Fruit fly (Drosophila melanogaster) whole organism, embryonic: ENCODE data around the gene mRpS11.
A peak's percentile ranks its signal among the peaks of the same experiment; 100 is the strongest.

Experiments
- Abd-B ChIP-seq: fragments of 200-800 bp; sonication (Bioruptor generic); optimal IDR thresholded peaks from 2 replicates; lab custom pipeline; 2018; ENCODE audit warnings: missing biosample characterization, mild to moderate bottlenecking, missing genetic modification characterization, moderate library complexity
- Awh ChIP-seq: fragments of 200-800 bp; sonication (Bioruptor generic); IDR thresholded peaks from 2 replicates; pipeline ENCODE4, ENCODE4 v1.3.6; 2022; ENCODE audit warnings: missing biosample characterization, missing genetic modification characterization
- CG11247 ChIP-seq: fragments of 200-800 bp; sonication (Bioruptor generic); IDR thresholded peaks from 2 replicates; pipeline ENCODE4 v1.3.6; 2022; ENCODE audit warnings: missing biosample characterization, missing genetic modification characterization
- CG11695 ChIP-seq: fragments of 200-800 bp; sonication (Bioruptor generic); IDR thresholded peaks from 3 replicates; pipeline ENCODE4 v1.3.6; 2022; ENCODE audit warnings: missing biosample characterization, missing genetic modification characterization
- CG16813 ChIP-seq: fragments of 200-800 bp; sonication (Bioruptor generic); IDR thresholded peaks from 3 replicates; pipeline ENCODE4 v1.3.6; 2022; ENCODE audit warnings: missing biosample characterization, missing genetic modification characterization; ENCODE audit not compliant: partially characterized antibody
- CG17912 ChIP-seq: fragments of 200-800 bp; sonication (Bioruptor generic); optimal IDR thresholded peaks from 2 replicates; lab custom pipeline; 2018; ENCODE audit warnings: missing biosample characterization, mild to moderate bottlenecking, missing genetic modification characterization
- CG18011 ChIP-seq: fragments of 200-800 bp; sonication (Bioruptor generic); optimal IDR thresholded peaks from 2 replicates; lab custom pipeline; 2017; ENCODE audit warnings: missing biosample characterization, missing genetic modification characterization, mild to moderate bottlenecking, moderate library complexity, missing genotype
- CG2712 ChIP-seq: fragments of 200-800 bp; optimal IDR thresholded peaks from 3 replicates; lab custom pipeline; 2019; ENCODE audit warnings: missing biosample characterization, mild to moderate bottlenecking, missing genetic modification characterization, moderate library complexity
- CHES-1-like ChIP-seq: fragments of 200-800 bp; sonication (Bioruptor generic); optimal IDR thresholded peaks from 2 replicates; lab custom pipeline; 2016; ENCODE audit warnings: missing biosample characterization, missing genetic modification characterization
- Dref ChIP-seq: fragments of 200-800 bp; sonication (Bioruptor generic); IDR thresholded peaks from 2 replicates; pipeline ENCODE4 v1.3.6; 2022; ENCODE audit warnings: missing biosample characterization, missing genetic modification characterization
- Hmr ChIP-seq: fragments of 200-800 bp; sonication (Bioruptor generic); optimal IDR thresholded peaks from 3 replicates; lab custom pipeline; 2017; ENCODE audit warnings: mild to moderate bottlenecking, missing biosample characterization, missing genetic modification reagents, missing genetic modification characterization
- Hr3 ChIP-seq: fragments of 200-800 bp; sonication (Bioruptor generic); optimal IDR thresholded peaks from 3 replicates; lab custom pipeline; 2016; ENCODE audit warnings: missing biosample characterization, missing genetic modification characterization
- MTF-1 ChIP-seq: fragments of 200-800 bp; sonication (Bioruptor generic); optimal IDR thresholded peaks from 2 replicates; lab custom pipeline; 2018; ENCODE audit warnings: missing biosample characterization, mild to moderate bottlenecking, missing genetic modification characterization, borderline replicate concordance
- Meics ChIP-seq: fragments of 200-800 bp; sonication (Bioruptor generic); optimal IDR thresholded peaks from 2 replicates; lab custom pipeline; 2017; ENCODE audit warnings: missing biosample characterization, mild to moderate bottlenecking, missing genetic modification characterization
- NfI ChIP-seq: fragments of 200-800 bp; sonication (Bioruptor generic); optimal IDR thresholded peaks from 3 replicates; lab custom pipeline; 2018; ENCODE audit warnings: missing biosample characterization, mild to moderate bottlenecking, missing genetic modification characterization, moderate library complexity
- Oaz ChIP-seq: fragments of 200-800 bp; sonication (Bioruptor generic); IDR thresholded peaks from 2 replicates; pipeline ENCODE4 v1.3.6; 2022; ENCODE audit warnings: missing biosample characterization, missing genetic modification characterization
- Ravus ChIP-seq: fragments of 200-800 bp; sonication (Bioruptor generic); IDR thresholded peaks from 2 replicates; pipeline ENCODE4 v1.3.6; 2022; ENCODE audit warnings: missing biosample characterization, missing genetic modification characterization
- Taf1 ChIP-seq: fragments of 200-800 bp; sonication (Bioruptor generic); IDR thresholded peaks from 2 replicates; pipeline ENCODE4 v1.3.6; 2022; ENCODE audit warnings: missing biosample characterization, missing genetic modification characterization
- Tbp ChIP-seq: fragments of >200 bp; optimal IDR thresholded peaks from 2 replicates; lab custom pipeline; 2018; ENCODE audit warnings: missing biosample characterization, missing genetic modification characterization
- Trl ChIP-seq, 3 experiments: fragments of >200 bp in 2 of 3; fragments of 200-800 bp in 1 of 3; sonication (Bioruptor generic) in 1 of 3; optimal IDR thresholded peaks; 2 replicates in 1 of 3; 3 replicates in 2 of 3; lab custom pipeline; 2016 to 2017; ENCODE audit warnings: missing biosample characterization in 1 of 3, missing genetic modification characterization in 1 of 3
- Usf ChIP-seq: fragments of 200-800 bp; sonication (Bioruptor generic); optimal IDR thresholded peaks from 2 replicates; lab custom pipeline; 2017; ENCODE audit warnings: missing genotype, missing biosample characterization, missing genetic modification characterization
- abd-A ChIP-seq: fragments of 200-800 bp; sonication (Bioruptor generic); optimal IDR thresholded peaks from 3 replicates; lab custom pipeline; 2019; ENCODE audit warnings: missing biosample characterization, mild to moderate bottlenecking, missing genetic modification characterization, moderate library complexity
- cad ChIP-seq: fragments of >200 bp; optimal IDR thresholded peaks from 2 replicates; lab custom pipeline; 2017; ENCODE audit warnings: missing biosample characterization, missing genetic modification characterization
- caup ChIP-seq: fragments of 200-800 bp; sonication (Bioruptor generic); optimal IDR thresholded peaks from 3 replicates; lab custom pipeline; 2017; ENCODE audit warnings: missing biosample characterization, mild to moderate bottlenecking, missing genetic modification characterization, moderate library complexity; ENCODE audit not compliant: severe bottlenecking
- ci ChIP-seq: fragments of 200-800 bp; sonication (Bioruptor generic); IDR thresholded peaks from 3 replicates; pipeline ENCODE4 v1.3.6; 2022; ENCODE audit warnings: missing biosample characterization, missing genetic modification characterization
- crp ChIP-seq, 2 experiments: fragments of 200-800 bp; sonication (Bioruptor generic); optimal IDR thresholded peaks; 2 replicates in 1 of 2; 3 replicates in 1 of 2; lab custom pipeline; 2017; ENCODE audit warnings: missing biosample characterization in 2 of 2, missing genetic modification characterization in 2 of 2, mild to moderate bottlenecking in 1 of 2, moderate library complexity in 1 of 2
- dmrt99B ChIP-seq: fragments of 200-800 bp; sonication (Bioruptor generic); optimal IDR thresholded peaks from 2 replicates; lab custom pipeline; 2018; ENCODE audit warnings: missing biosample characterization, mild to moderate bottlenecking, missing genetic modification characterization, moderate library complexity
- dysf ChIP-seq: fragments of 200-800 bp; sonication (Bioruptor generic); IDR thresholded peaks from 3 replicates; pipeline ENCODE4 v1.3.6; 2022; ENCODE audit warnings: missing biosample characterization, missing genetic modification characterization
- eyg ChIP-seq: fragments of 200-800 bp; sonication (Bioruptor generic); optimal IDR thresholded peaks from 3 replicates; lab custom pipeline; 2016; ENCODE audit warnings: missing biosample characterization, missing genetic modification characterization
- gce ChIP-seq: fragments of 200-800 bp; sonication (Bioruptor generic); IDR thresholded peaks from 3 replicates; pipeline ENCODE4 v1.3.6; 2022; ENCODE audit warnings: missing biosample characterization, missing genetic modification characterization
- gro ChIP-seq: fragments of 200-800 bp; sonication (Bioruptor generic); optimal IDR thresholded peaks from 2 replicates; lab custom pipeline; 2016; ENCODE audit warnings: missing biosample characterization, missing genetic modification characterization
- h ChIP-seq: fragments of >200 bp; optimal IDR thresholded peaks from 2 replicates; lab custom pipeline; 2017
- hb ChIP-seq: fragments of 200-800 bp; sonication (Bioruptor generic); IDR thresholded peaks from 3 replicates; pipeline ENCODE4 v1.3.6; 2022; ENCODE audit warnings: missing biosample characterization, missing genetic modification characterization; ENCODE audit not compliant: partially characterized antibody
- hkb ChIP-seq, 2 experiments: fragments of 200-800 bp in 1 of 2; fragments of >200 bp in 1 of 2; sonication (Bioruptor generic) in 1 of 2; IDR thresholded peaks in 1 of 2; optimal IDR thresholded peaks in 1 of 2; 2 replicates each; pipeline versions ENCODE4 v1.3.6 to Lab custom; 2017 to 2022; ENCODE audit warnings: missing biosample characterization in 1 of 2, missing genetic modification characterization in 1 of 2
- kni ChIP-seq: fragments of 200-800 bp; sonication (Bioruptor generic); optimal IDR thresholded peaks from 3 replicates; lab custom pipeline; 2017; ENCODE audit warnings: mild to moderate bottlenecking, missing biosample characterization, missing genetic modification reagents, missing genetic modification characterization
- lov ChIP-seq, 2 experiments: fragments of 200-800 bp in 1 of 2; fragments of >200 bp in 1 of 2; sonication (Bioruptor generic) in 1 of 2; IDR thresholded peaks in 1 of 2; optimal IDR thresholded peaks in 1 of 2; 2 replicates in 1 of 2; 3 replicates in 1 of 2; pipeline versions ENCODE4 v1.3.6 to Lab custom; 2017 to 2022; ENCODE audit warnings: missing biosample characterization in 1 of 2, missing genetic modification characterization in 1 of 2
- onecut ChIP-seq: fragments of 200-800 bp; sonication (Bioruptor generic); IDR thresholded peaks from 2 replicates; pipeline ENCODE4 v1.3.6; 2022; ENCODE audit warnings: missing biosample characterization, missing genetic modification characterization
- otp ChIP-seq: fragments of 200-800 bp; sonication (Bioruptor generic); IDR thresholded peaks from 3 replicates; pipeline ENCODE4, ENCODE4 v1.3.6; 2022; ENCODE audit warnings: missing biosample characterization, missing genetic modification characterization
- peb ChIP-seq: fragments of 200-800 bp; sonication (Bioruptor generic); IDR thresholded peaks from 2 replicates; pipeline ENCODE4 v1.3.6; 2022; ENCODE audit warnings: missing biosample characterization, missing genetic modification characterization
- psq ChIP-seq: fragments of 200-800 bp; sonication (Bioruptor generic); optimal IDR thresholded peaks from 2 replicates; lab custom pipeline; 2017; ENCODE audit warnings: missing biosample characterization, missing genetic modification characterization
- pzg ChIP-seq: fragments of 200-800 bp; sonication (Bioruptor generic); optimal IDR thresholded peaks from 3 replicates; lab custom pipeline; 2018; ENCODE audit warnings: missing biosample characterization, mild to moderate bottlenecking, missing genetic modification characterization, moderate library complexity
- sna ChIP-seq: fragments of 200-800 bp; sonication (Bioruptor generic); IDR thresholded peaks from 2 replicates; pipeline ENCODE4 v1.3.6; 2022; ENCODE audit warnings: missing biosample characterization, missing genetic modification characterization; ENCODE audit not compliant: partially characterized antibody
- sqz ChIP-seq: fragments of 200-800 bp; sonication (Bioruptor generic); optimal IDR thresholded peaks from 3 replicates; lab custom pipeline; 2018; ENCODE audit warnings: missing biosample characterization, mild to moderate bottlenecking, missing genetic modification characterization
- trh ChIP-seq: fragments of 200-800 bp; sonication (Bioruptor generic); optimal IDR thresholded peaks from 2 replicates; lab custom pipeline; 2016; ENCODE audit warnings: missing biosample characterization, missing genetic modification characterization
- ttk ChIP-seq: fragments of 200-800 bp; sonication (Bioruptor generic); IDR thresholded peaks from 2 replicates; pipeline ENCODE4 v2.1.2; 2022; ENCODE audit warnings: missing biosample characterization, missing genetic modification characterization

mRpS11 gene

dm6 chr3R:17052465-17053149 lies 19.9 kb upstream of the mRpS11 start (continued):
- no peak for TF ChIP-seq caup
- TF ChIP-seq, all 482 proteins: peak for 132

- no peak for TF ChIP-seq CG11247 (GFP tag; lab: Robert Waterston, UW)
- TF ChIP-seq otp (GFP tag; lab: Robert Waterston, UW), result 0 out of 3 replicates have a peak, but pooled peaks have one; percentile 37
- TF ChIP-seq Abd-B (GFP tag; lab: Kevin White, UChicago), result no peak
- no peak for TF ChIP-seq CG16813 (GFP tag; lab: Robert Waterston, UW)
- no peak for TF ChIP-seq Hr3 (GFP tag; lab: Kevin White, UChicago)
- TF ChIP-seq psq (GFP tag; lab: Kevin White, UChicago), result no peak
- no peak for TF ChIP-seq CG18011 (GFP tag; lab: Kevin White, UChicago)
- TF ChIP-seq Dref (GFP tag; lab: Robert Waterston, UW), result no peak
- TF ChIP-seq Hmr (GFP tag; lab: Kevin White, UChicago), result peak; percentile 48
- TF ChIP-seq CG17912, result no peak
- TF ChIP-seq sna (GFP tag; lab: Robert Waterston, UW), result 0 out of 2 replicates have a peak, but pooled peaks have one; percentile 24
- TF ChIP-seq hb, result no peak
- no peak for TF ChIP-seq h (lab: Kevin White, UChicago)
- TF ChIP-seq kni (GFP tag; lab: Kevin White, UChicago), result peak; percentile 41
- TF ChIP-seq Trl (optimal IDR thresholded peaks at IDR 0.05; lab: Kevin White, UChicago), result peak; percentile 99 to 100
- TF ChIP-seq Trl (GFP tag; optimal IDR thresholded peaks at IDR 0.05; lab: Kevin White, UChicago), result peak; percentile 77
- no peak for TF ChIP-seq NfI
- TF ChIP-seq ttk, result no peak
- TF ChIP-seq sqz, result peak; percentile 34
- no peak for TF ChIP-seq Usf
- peak; percentile 44 for TF ChIP-seq pzg (GFP tag; lab: Kevin White, UChicago)
- TF ChIP-seq CG11695, result no peak
- peak; percentile 19 for TF ChIP-seq dmrt99B
- no peak for TF ChIP-seq cad (GFP tag; lab: Kevin White, UChicago)
- TF ChIP-seq gro, result no peak
- TF ChIP-seq Awh (GFP tag; lab: Robert Waterston, UW), result no peak
- no peak for TF ChIP-seq eyg (GFP tag; lab: Kevin White, UChicago)
- TF ChIP-seq ci (GFP tag; lab: Robert Waterston, UW), result peak; percentile 46; the same call in 1 of the 3 replicates
- TF ChIP-seq abd-A (tag; lab: Kevin White, UChicago), result peak; percentile 67
- TF ChIP-seq trh (GFP tag; lab: Kevin White, UChicago), result no peak
- TF ChIP-seq MTF-1 (GFP tag; lab: Kevin White, UChicago), result peak; percentile 67
- TF ChIP-seq Tbp (GFP tag; lab: Kevin White, UChicago), result no peak
- no peak for TF ChIP-seq hkb (optimal IDR thresholded peaks at IDR 0.05; lab: Kevin White, UChicago)
- TF ChIP-seq hkb (GFP tag; IDR thresholded peaks at IDR 0.05; lab: Robert Waterston, UW), result peak; percentile 29; the same call in 1 of the 2 replicates
- TF ChIP-seq Taf1 (GFP tag; lab: Robert Waterston, UW), result no peak
- no peak for TF ChIP-seq Ravus (GFP tag; lab: Robert Waterston, UW)
- TF ChIP-seq lov (optimal IDR thresholded peaks at IDR 0.05; lab: Kevin White, UChicago), result no peak
- TF ChIP-seq lov (GFP tag; IDR thresholded peaks at IDR 0.05; lab: Robert Waterston, UW), result no peak
- no peak for TF ChIP-seq peb (GFP tag; lab: Robert Waterston, UW)
- no peak for TF ChIP-seq CG2712 (tag; lab: Kevin White, UChicago)
- no peak for TF ChIP-seq dysf (GFP tag; lab: Robert Waterston, UW)
- TF ChIP-seq gce (GFP tag; lab: Robert Waterston, UW), result 0 out of 3 replicates have a peak, but pooled peaks have one; percentile 30
- no peak for TF ChIP-seq Meics (GFP tag; lab: Kevin White, UChicago)
- TF ChIP-seq crp (GFP tag; optimal IDR thresholded peaks at IDR 0.05; lab: Kevin White, UChicago), result no peak
- no peak for TF ChIP-seq Oaz
- TF ChIP-seq onecut, result no peak
- no peak for TF ChIP-seq CHES-1-like (GFP tag; lab: Kevin White, UChicago)
Measured at dm6 chr3R:17053415-17054177, 18.9 kb upstream of the mRpS11 start, which contains the start of gene Dad. Gene Dad (plus strand): TSS chr3R:17054007.
